Worm (Caenorhabditis elegans): Measurements from ENCODE around the gene Y54F10BM.3.

The Y54F10BM.3 gene

ce11 chrIII:2316439-2316838, 34.6 kb downstream of the Y54F10BM.3 start:
- TF ChIP-seq B0310.2 (tag; optimal IDR thresholded peaks at IDR 0.05) (no peak), pes-1 (GFP tag; IDR thresholded peaks at IDR 0.05) (no peak), hnd-1 (tag; optimal IDR thresholded peaks at IDR 0.05) (no peak), sea-1 (GFP tag; conservative IDR thresholded peaks at IDR 0.05) (no peak), aly-1 (tag; optimal IDR thresholded peaks at IDR 0.05) (no peak), ceh-13 (GFP tag; optimal IDR thresholded peaks at IDR 0.05) (no peak), ets-7 (tag; optimal IDR thresholded peaks at IDR 0.05) (no peak)

- no peak for TF ChIP-seq scrt-1 (GFP tag; IDR thresholded peaks at IDR 0.05)
- no peak for TF ChIP-seq ama-1 (optimal IDR thresholded peaks at IDR 0.05)
- no peak for TF ChIP-seq ets-7 (tag; optimal IDR thresholded peaks at IDR 0.05)
- TF ChIP-seq hmbx-1 (tag; optimal IDR thresholded peaks at IDR 0.05) = no peak
- TF ChIP-seq hmg-4 (GFP tag; optimal IDR thresholded peaks at IDR 0.05) = no peak
- no peak for TF ChIP-seq tbx-37 (GFP tag; conservative IDR thresholded peaks at IDR 0.05)
- TF ChIP-seq tra-4 (tag; optimal IDR thresholded peaks at IDR 0.05) = no peak
- no peak for TF ChIP-seq tbx-11 (GFP tag; IDR thresholded peaks at IDR 0.05)
- no peak for TF ChIP-seq aly-1 (tag; optimal IDR thresholded peaks at IDR 0.05)
- TF ChIP-seq F13C5.2 (tag; optimal IDR thresholded peaks at IDR 0.05) = no peak
- TF ChIP-seq sea-1 (GFP tag; conservative IDR thresholded peaks at IDR 0.05) = no peak
- no peak for TF ChIP-seq ceh-13 (GFP tag; optimal IDR thresholded peaks at IDR 0.05)
- TF ChIP-seq hnd-1 (tag; optimal IDR thresholded peaks at IDR 0.05) = no peak
- TF ChIP-seq flt-1 (GFP tag; IDR thresholded peaks at IDR 0.05) = no peak
- TF ChIP-seq ceh-36 (tag; optimal IDR thresholded peaks at IDR 0.05) = no peak
- TF ChIP-seq B0310.2 (tag; optimal IDR thresholded peaks at IDR 0.05) = no peak
- no peak for TF ChIP-seq pes-1 (GFP tag; IDR thresholded peaks at IDR 0.05)
Measured at ce11 chrIII:2324703-2325102, 42.9 kb downstream of the Y54F10BM.3 start.

- TF ChIP-seq ama-1 (optimal IDR thresholded peaks at IDR 0.05) = no peak
- TF ChIP-seq scrt-1 (GFP tag; IDR thresholded peaks at IDR 0.05) = no peak
- TF ChIP-seq hnd-1 (tag; optimal IDR thresholded peaks at IDR 0.05) = no peak
- no peak for TF ChIP-seq aly-1 (tag; optimal IDR thresholded peaks at IDR 0.05)
- TF ChIP-seq tra-4 (tag; optimal IDR thresholded peaks at IDR 0.05) = no peak
- TF ChIP-seq B0310.2 (tag; optimal IDR thresholded peaks at IDR 0.05) = no peak
- TF ChIP-seq ceh-13 (GFP tag; optimal IDR thresholded peaks at IDR 0.05) = no peak
- no peak for TF ChIP-seq pes-1 (GFP tag; IDR thresholded peaks at IDR 0.05)
- no peak for TF ChIP-seq F13C5.2 (tag; optimal IDR thresholded peaks at IDR 0.05)
Measured at ce11 chrIII:2328612-2329011, 46.8 kb downstream of the Y54F10BM.3 start.

- TF ChIP-seq flt-1 (GFP tag; IDR thresholded peaks at IDR 0.05) (no peak), ets-7 (tag; optimal IDR thresholded peaks at IDR 0.05) (no peak), B0310.2 (tag; optimal IDR thresholded peaks at IDR 0.05) (no peak), sea-1 (GFP tag; conservative IDR thresholded peaks at IDR 0.05) (no peak), ceh-13 (GFP tag; optimal IDR thresholded peaks at IDR 0.05) (no peak), hmg-4 (GFP tag; optimal IDR thresholded peaks at IDR 0.05) (no peak), ceh-36 (tag; optimal IDR thresholded peaks at IDR 0.05) (no peak), aly-1 (tag; optimal IDR thresholded peaks at IDR 0.05) (no peak), hmbx-1 (tag; optimal IDR thresholded peaks at IDR 0.05) (no peak), pes-1 (GFP tag; IDR thresholded peaks at IDR 0.05) (no peak), tra-4 (tag; optimal IDR thresholded peaks at IDR 0.05) (no peak), tbx-37 (GFP tag; conservative IDR thresholded peaks at IDR 0.05) (no peak), F13C5.2 (tag; optimal IDR thresholded peaks at IDR 0.05) (no peak), ama-1 (optimal IDR thresholded peaks at IDR 0.05) (no peak), tbx-11 (GFP tag; IDR thresholded peaks at IDR 0.05) (no peak), hnd-1 (tag; optimal IDR thresholded peaks at IDR 0.05) (no peak), scrt-1 (GFP tag; IDR thresholded peaks at IDR 0.05) (no peak)
Measured at ce11 chrIII:2329336-2329735, 47.5 kb downstream of the Y54F10BM.3 start, which contains the start of gene Y54F10BM.12. Gene Y54F10BM.12, minus strand, starts transcription at chrIII:2329679.

ce11 chrIII:2330389-2330788, 48.6 kb downstream of the Y54F10BM.3 start:
- TF ChIP-seq flt-1 (GFP tag; IDR thresholded peaks at IDR 0.05) (no peak), ceh-36 (tag; optimal IDR thresholded peaks at IDR 0.05) (peak; percentile 43), tbx-11 (GFP tag; IDR thresholded peaks at IDR 0.05) (no peak)

- TF ChIP-seq scrt-1 (GFP tag; IDR thresholded peaks at IDR 0.05) (no peak), tbx-11 (GFP tag; IDR thresholded peaks at IDR 0.05) (no peak)
Measured at ce11 chrIII:2331033-2331625, 49.3 kb downstream of the Y54F10BM.3 start, which contains the start of the genes Y54F10BM.13 and ppm-1.D. Gene Y54F10BM.13, minus strand, starts transcription at chrIII:2331083. Gene ppm-1.D, plus strand, starts transcription at chrIII:2331572.

All from whole organism, early embryonic.